Fruit fly (Drosophila melanogaster) Kc167 (cell line): ENCODE measurements around the gene CycH.

ENCODE experiments used
- Myc ChIP-seq: fragments of >200 bp; optimal IDR thresholded peaks from 2 replicates; lab custom pipeline; 2017; ENCODE audit warnings: missing external identifiers
- Sin3A ChIP-seq: fragments of >200 bp; optimal IDR thresholded peaks from 2 replicates; lab custom pipeline; 2018; ENCODE audit warnings: missing external identifiers
- h ChIP-seq: fragments of >200 bp; optimal IDR thresholded peaks from 3 replicates; lab custom pipeline; 2018; ENCODE audit warnings: missing external identifiers
- insv ChIP-seq: fragments of >200 bp; optimal IDR thresholded peaks from 3 replicates; lab custom pipeline; 2018; ENCODE audit warnings: missing external identifiers
- psq ChIP-seq: fragments of >200 bp; optimal IDR thresholded peaks from 2 replicates; lab custom pipeline; 2017; ENCODE audit warnings: missing external identifiers
- ttk ChIP-seq: sonication (Bioruptor generic); optimal IDR thresholded peaks from 2 replicates; lab custom pipeline; 2017; ENCODE audit warnings: missing external identifiers

The CycH gene

dm6 chr3L:21846591-21846990, 24.8 kb downstream of the CycH start:
- no peak for TF ChIP-seq Myc (lab: Kevin White, UChicago)
- no peak for TF ChIP-seq insv (lab: Kevin White, UChicago)

dm6 chr3L:21848320-21848719, 26.5 kb downstream of the CycH start:
- TF ChIP-seq ttk = no peak
- no peak for TF ChIP-seq insv (lab: Kevin White, UChicago)
- TF ChIP-seq Myc (lab: Kevin White, UChicago) = no peak
- TF ChIP-seq Sin3A (lab: Kevin White, UChicago) = no peak
- TF ChIP-seq psq = no peak
- TF ChIP-seq h = no peak

- TF ChIP-seq Sin3A (lab: Kevin White, UChicago) (no peak), ttk (no peak), h (no peak), psq (no peak), insv (lab: Kevin White, UChicago) (no peak), Myc (lab: Kevin White, UChicago) (no peak)
Measured at dm6 chr3L:21859299-21860052, 37.7 kb downstream of the CycH start.

dm6 chr3L:21871804-21872203, 50.0 kb downstream of the CycH start:
- TF ChIP-seq Myc (lab: Kevin White, UChicago) = no peak
- TF ChIP-seq insv (lab: Kevin White, UChicago) = no peak
